Fruit fly (Drosophila melanogaster) whole organism, pupa: Measurements from ENCODE around the gene CG16781.

Experiments
- CG10348 ChIP-seq: fragments of 200-800 bp; sonication (Bioruptor generic); IDR thresholded peaks from 2 replicates; pipeline ENCODE4 v1.3.6; 2022; ENCODE audit warnings: missing biosample characterization, missing genetic modification characterization
- CG12605 ChIP-seq: fragments of 200-800 bp; sonication (Bioruptor generic); IDR thresholded peaks from 2 replicates; pipeline ENCODE4 v1.3.6; 2022; ENCODE audit warnings: missing biosample characterization, missing genetic modification characterization
- CG13204 ChIP-seq: fragments of 200-800 bp; sonication (Bioruptor generic); optimal IDR thresholded peaks from 2 replicates; lab custom pipeline; 2018; ENCODE audit warnings: missing biosample characterization, mild to moderate bottlenecking, missing genetic modification characterization, moderate library complexity
- CG14655 ChIP-seq: fragments of 200-800 bp; sonication (Bioruptor generic); optimal IDR thresholded peaks from 3 replicates; lab custom pipeline; 2017; ENCODE audit warnings: mild to moderate bottlenecking, missing biosample characterization, missing genetic modification reagents, missing genetic modification characterization
- CG15710 ChIP-seq: fragments of 200-800 bp; sonication (Bioruptor generic); optimal IDR thresholded peaks from 2 replicates; lab custom pipeline; 2018; ENCODE audit warnings: missing biosample characterization, mild to moderate bottlenecking, missing genetic modification characterization, moderate library complexity
- CG32121 ChIP-seq: fragments of 200-800 bp; sonication (Bioruptor generic); IDR thresholded peaks from 2 replicates; pipeline ENCODE4 v1.3.6; 2022; ENCODE audit warnings: missing biosample characterization, missing genetic modification characterization
- CG34367 ChIP-seq: fragments of 200-800 bp; sonication (Bioruptor generic); optimal IDR thresholded peaks from 2 replicates; lab custom pipeline; 2018; ENCODE audit warnings: missing biosample characterization, mild to moderate bottlenecking, missing genetic modification characterization
- CG4496 ChIP-seq: fragments of 200-800 bp; sonication (Bioruptor generic); IDR thresholded peaks from 3 replicates; pipeline ENCODE4 v1.3.6; 2022; ENCODE audit warnings: missing biosample characterization, missing genetic modification characterization
- CG8159 ChIP-seq: fragments of 200-800 bp; sonication (Bioruptor generic); optimal IDR thresholded peaks from 3 replicates; lab custom pipeline; 2018; ENCODE audit warnings: missing biosample characterization, mild to moderate bottlenecking, missing genetic modification characterization, moderate library complexity
- D1 ChIP-seq: fragments of 200-800 bp; sonication (Bioruptor generic); optimal IDR thresholded peaks from 2 replicates; lab custom pipeline; 2018; ENCODE audit warnings: missing biosample characterization, mild to moderate bottlenecking, missing genetic modification characterization, moderate library complexity
- Pif1A ChIP-seq: fragments of 200-800 bp; sonication (Bioruptor generic); optimal IDR thresholded peaks from 3 replicates; lab custom pipeline; 2016; ENCODE audit warnings: missing biosample characterization, missing genetic modification characterization
- Snoo ChIP-seq: fragments of 200-800 bp; sonication (Bioruptor generic); optimal IDR thresholded peaks from 3 replicates; lab custom pipeline; 2017; ENCODE audit warnings: missing biosample characterization, mild to moderate bottlenecking, missing genetic modification characterization, inconsistent platforms
- fd96Ca ChIP-seq: fragments of 200-800 bp; sonication (Bioruptor generic); IDR thresholded peaks from 3 replicates; pipeline ENCODE4 v1.3.6; 2022; ENCODE audit warnings: missing biosample characterization, missing genetic modification characterization
- gl ChIP-seq: fragments of 200-800 bp; sonication (Bioruptor generic); optimal IDR thresholded peaks from 2 replicates; lab custom pipeline; 2018; ENCODE audit warnings: missing biosample characterization, mild to moderate bottlenecking, missing genetic modification characterization

dm6 chrX:3453038-3453819, 10.6 kb downstream of the CG16781 start:
- TF ChIP-seq CG15710 (tag; lab: Kevin White, UChicago) (no peak), CG10348 (no peak), CG32121 (GFP tag; lab: Robert Waterston, UW) (peak; percentile 81), CG13204 (GFP tag; lab: Kevin White, UChicago) (no peak), Snoo (tag; lab: Kevin White, UChicago) (no peak), CG4496 (GFP tag; lab: Robert Waterston, UW) (peak; percentile 75), D1 (tag; lab: Kevin White, UChicago) (no peak), CG14655 (GFP tag; lab: Kevin White, UChicago) (peak; percentile 40), fd96Ca (GFP tag; lab: Robert Waterston, UW) (peak; percentile 81), CG8159 (tag; lab: Kevin White, UChicago) (no peak), gl (tag; lab: Kevin White, UChicago) (no peak), CG12605 (GFP tag; lab: Robert Waterston, UW) (peak; percentile 59; the same call in 1 of the 2 replicates), CG34367 (tag; lab: Kevin White, UChicago) (no peak), Pif1A (GFP tag; lab: Kevin White, UChicago) (peak; percentile 6)
